Worm (Caenorhabditis elegans) whole organism, dauer: ENCODE measurements around the gene clec-122.

ENCODE experiments used
- unc-62 ChIP-seq: sonication (generic microtip); optimal IDR thresholded peaks from 2 replicates; lab custom pipeline; 2017; ENCODE audit warnings: missing biosample characterization, missing genetic modification reagents, missing genetic modification characterization

The clec-122 gene

ce11 chrII:3105765-3106164 lies at the start of gene clec-122:
Gene clec-122, plus strand, starts transcription at chrII:3106065.
- TF ChIP-seq unc-62, result no peak

- no peak for TF ChIP-seq unc-62
Observed at ce11 chrII:3056266-3056872, 49.5 kb upstream of the clec-122 start, which contains the start of gene lin-8. Gene lin-8, plus strand, starts transcription at chrII:3056822.

- TF ChIP-seq unc-62, result no peak
Observed at ce11 chrII:3060782-3061181, 45.1 kb upstream of the clec-122 start, which contains the start of gene Y25C1A.6. Gene Y25C1A.6, plus strand, starts transcription at chrII:3061082.

- no peak for TF ChIP-seq unc-62
Observed at ce11 chrII:3061605-3062004, 44.3 kb upstream of the clec-122 start.

- TF ChIP-seq unc-62, result no peak
Observed at ce11 chrII:3062222-3062621, 43.6 kb upstream of the clec-122 start.

ce11 chrII:3062876-3063275 lies 43.0 kb upstream of the clec-122 start:
- TF ChIP-seq unc-62, result no peak

- TF ChIP-seq unc-62, result no peak
Observed at ce11 chrII:3063366-3063765, 42.5 kb upstream of the clec-122 start.

ce11 chrII:3063984-3064383 lies 41.9 kb upstream of the clec-122 start:
- no peak for TF ChIP-seq unc-62

ce11 chrII:3064631-3065030 lies 41.2 kb upstream of the clec-122 start:
- TF ChIP-seq unc-62, result no peak

ce11 chrII:3065086-3065485 lies 40.8 kb upstream of the clec-122 start:
- no peak for TF ChIP-seq unc-62

ce11 chrII:3066401-3066800 lies 39.5 kb upstream of the clec-122 start:
- no peak for TF ChIP-seq unc-62

- TF ChIP-seq unc-62, result no peak
Observed at ce11 chrII:3067447-3067846, 38.4 kb upstream of the clec-122 start.

ce11 chrII:3067896-3068295 lies 38.0 kb upstream of the clec-122 start:
- no peak for TF ChIP-seq unc-62

ce11 chrII:3068646-3069045 lies 37.2 kb upstream of the clec-122 start:
- no peak for TF ChIP-seq unc-62

- TF ChIP-seq unc-62, result no peak
Observed at ce11 chrII:3070182-3070581, 35.7 kb upstream of the clec-122 start.

- no peak for TF ChIP-seq unc-62
Observed at ce11 chrII:3071012-3071749, 34.7 kb upstream of the clec-122 start, which contains the start of gene Y25C1A.7. Gene Y25C1A.7, minus strand, starts transcription at chrII:3071062.

ce11 chrII:3076915-3077314 lies 28.9 kb upstream of the clec-122 start, which contains the start of gene Y25C1A.8:
Gene Y25C1A.8, minus strand, starts transcription at chrII:3076959.
- no peak for TF ChIP-seq unc-62

- no peak for TF ChIP-seq unc-62
Observed at ce11 chrII:3078496-3078895, 27.4 kb upstream of the clec-122 start, which contains the start of gene copb-1. Gene copb-1, plus strand, starts transcription at chrII:3078796.
